Worm (Caenorhabditis elegans) whole organism, young adult: ENCODE results near the gene F25F2.1.

Source experiments
- C06A6.2 ChIP-seq: fragments of 200-800 bp; sonication (Bioruptor generic); conservative IDR thresholded peaks from 2 replicates; pipeline ENCODE4 v1.3.6; 2022; ENCODE audit warnings: missing genetic modification characterization, missing compliant biosample characterization
- D2030.7 ChIP-seq: fragments of 200-800 bp; sonication (Bioruptor generic); IDR thresholded peaks from 2 replicates; pipeline ENCODE4 v1.3.6; 2022; ENCODE audit warnings: missing genetic modification reagents, missing genetic modification characterization, missing compliant biosample characterization
- F49E8.2 ChIP-seq: sonication (generic microtip); optimal IDR thresholded peaks from 3 replicates; lab custom pipeline; 2017; ENCODE audit warnings: missing genetic modification characterization, mild to moderate bottlenecking, missing compliant biosample characterization, antibody characterized with exemption, moderate library complexity; ENCODE audit not compliant: insufficient read depth
- ama-1 ChIP-seq, 3 experiments: fragments of 150-350 bp in 1 of 3; sonication (generic microtip) in 2 of 3; optimal IDR thresholded peaks; 2 replicates each; lab custom pipeline; 2014 to 2018; ENCODE audit warnings: missing biosample characterization in 2 of 3, missing genetic modification characterization in 2 of 3, missing genetic modification reagents in 2 of 3
- bed-2 ChIP-seq: fragments of 200-800 bp; sonication (Bioruptor generic); IDR thresholded peaks from 2 replicates; pipeline ENCODE4 v1.3.6; 2022; ENCODE audit warnings: missing genetic modification reagents, missing genetic modification characterization, missing compliant biosample characterization
- lin-40 ChIP-seq: sonication (generic microtip); optimal IDR thresholded peaks from 2 replicates; lab custom pipeline; 2016; ENCODE audit warnings: missing genetic modification characterization, mild to moderate bottlenecking, missing compliant biosample characterization, missing genotype, missing genetic modification reagents
- madf-6 ChIP-seq: fragments of 200-800 bp; sonication (Bioruptor generic); IDR thresholded peaks from 2 replicates; pipeline ENCODE4 v1.3.6; 2022; ENCODE audit warnings: missing genetic modification reagents, missing genetic modification characterization, missing compliant biosample characterization
- pbrm-1 ChIP-seq: fragments of 200-800 bp; sonication (Bioruptor generic); IDR thresholded peaks from 2 replicates; pipeline ENCODE4 v1.3.6; 2022; ENCODE audit warnings: missing genetic modification reagents, missing genetic modification characterization, missing compliant biosample characterization
- tbx-9 ChIP-seq: sonication (generic microtip); optimal IDR thresholded peaks from 2 replicates; lab custom pipeline; 2016; ENCODE audit warnings: borderline replicate concordance, missing genetic modification characterization, inconsistent platforms, missing compliant biosample characterization
- unc-62 ChIP-seq: fragments of 150-350 bp; optimal IDR thresholded peaks from 2 replicates; lab custom pipeline; 2014; ENCODE audit warnings: missing biosample characterization, missing genetic modification reagents, missing genetic modification characterization
- xnd-1 ChIP-seq: sonication (generic microtip); optimal IDR thresholded peaks from 2 replicates; lab custom pipeline; 2016; ENCODE audit warnings: missing genotype, missing genetic modification reagents, missing genetic modification characterization, missing compliant biosample characterization

DNA sequence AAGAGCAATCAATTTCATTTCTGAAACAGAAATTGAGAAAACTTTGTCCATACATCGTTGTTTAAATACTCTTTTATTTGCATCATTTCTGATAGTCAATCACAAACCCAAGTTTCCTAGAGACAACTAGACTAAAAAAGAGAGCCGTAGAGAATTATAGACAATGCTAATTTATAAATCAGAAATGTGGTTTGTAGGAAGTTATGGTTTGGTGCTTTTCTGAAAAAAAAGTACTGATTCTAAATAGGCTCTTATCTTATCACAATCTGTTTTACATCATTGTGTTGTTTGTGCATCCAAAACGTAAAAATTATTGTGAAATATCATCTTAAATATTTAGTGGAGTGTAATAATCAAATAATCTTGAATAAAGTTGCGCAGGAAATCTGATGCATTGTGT lies 31.9 kb downstream of the F25F2.1 start, which contains the start of gene ugt-62:
- no peak for TF ChIP-seq tbx-9 (tag; lab: Kevin White, UChicago)
- TF ChIP-seq ama-1 (optimal IDR thresholded peaks at IDR 0.05; lab: Kevin White, UChicago): no peak
- TF ChIP-seq ama-1 (GFP tag; optimal IDR thresholded peaks at IDR 0.05; lab: Kevin White, UChicago): no peak
- no peak for TF ChIP-seq C06A6.2 (GFP tag; lab: Robert Waterston, UW)
- no peak for TF ChIP-seq F49E8.2 (tag; lab: Kevin White, UChicago)
- no peak for TF ChIP-seq unc-62 (GFP tag; lab: Kevin White, UChicago)
- no peak for TF ChIP-seq D2030.7
- no peak for TF ChIP-seq madf-6 (GFP tag; lab: Robert Waterston, UW)
- TF ChIP-seq xnd-1 (tag; lab: Kevin White, UChicago): no peak
- no peak for TF ChIP-seq bed-2
- no peak for TF ChIP-seq pbrm-1 (GFP tag; lab: Robert Waterston, UW)
- no peak for TF ChIP-seq lin-40 (tag; lab: Kevin White, UChicago)
